Worm (Caenorhabditis elegans): ENCODE results near the gene C08F1.12.

Gene C08F1.12

DNA sequence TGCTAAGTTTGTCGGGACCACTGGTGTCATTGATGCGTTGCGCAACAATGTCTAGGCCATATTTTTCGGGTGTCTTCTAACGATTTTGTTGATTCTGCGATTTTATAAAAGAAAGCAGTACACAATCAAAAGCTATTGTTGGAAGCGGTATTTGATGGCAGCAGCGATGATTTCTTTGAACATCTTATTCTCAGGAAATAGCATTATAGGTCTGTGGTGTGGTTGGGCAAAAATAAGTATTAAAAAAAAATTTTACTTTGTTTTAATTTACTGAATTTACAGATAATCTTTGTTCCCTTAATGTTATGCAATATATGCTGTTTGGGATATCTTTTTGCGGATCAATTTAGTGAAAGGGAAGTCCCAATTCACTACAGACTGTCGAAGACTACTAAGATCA, 49.2 kb downstream of the C08F1.12 start, which contains the start of gene F36H5.10:
Gene F36H5.10, plus strand, starts transcription at position 301 of the 400 bp plus-strand sequence.
- TF ChIP-seq scrt-1 (GFP tag; IDR thresholded peaks at IDR 0.05) (no peak), tbx-37 (GFP tag; conservative IDR thresholded peaks at IDR 0.05) (no peak), hmbx-1 (tag; optimal IDR thresholded peaks at IDR 0.05) (no peak), ceh-36 (tag; optimal IDR thresholded peaks at IDR 0.05) (no peak), sea-1 (GFP tag; conservative IDR thresholded peaks at IDR 0.05) (no peak), F13C5.2 (tag; optimal IDR thresholded peaks at IDR 0.05) (no peak), hnd-1 (tag; optimal IDR thresholded peaks at IDR 0.05) (no peak), tbx-11 (GFP tag; IDR thresholded peaks at IDR 0.05) (no peak)

DNA sequence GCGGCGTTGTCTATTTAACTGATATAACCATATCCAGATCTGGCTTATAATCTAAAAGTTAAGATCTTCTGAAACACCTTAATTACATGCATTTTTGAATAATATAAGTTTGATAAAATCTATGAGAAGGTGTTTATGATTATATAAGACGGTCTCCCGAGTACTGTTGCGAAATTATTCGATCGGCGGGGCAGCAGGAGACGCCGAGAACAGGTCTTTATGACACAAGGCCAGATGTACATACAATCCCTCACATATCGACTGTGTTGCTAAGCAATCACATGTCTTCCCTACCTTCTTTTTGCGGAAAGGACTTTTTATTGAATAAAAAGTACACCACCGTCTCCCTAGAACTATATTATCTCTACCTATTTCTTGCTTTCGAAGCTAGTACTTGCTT, 49.7 kb downstream of the C08F1.12 start, which contains the start of gene fbxb-53:
Gene fbxb-53, plus strand, starts transcription at position 301 of the 400 bp plus-strand sequence.
- TF ChIP-seq aly-1 (tag; optimal IDR thresholded peaks at IDR 0.05) = no peak
- no peak for TF ChIP-seq tbx-11 (GFP tag; IDR thresholded peaks at IDR 0.05)
- no peak for TF ChIP-seq ceh-36 (tag; optimal IDR thresholded peaks at IDR 0.05)
- TF ChIP-seq F13C5.2 (tag; optimal IDR thresholded peaks at IDR 0.05) = no peak
- no peak for TF ChIP-seq ama-1 (optimal IDR thresholded peaks at IDR 0.05)
- no peak for TF ChIP-seq hnd-1 (tag; optimal IDR thresholded peaks at IDR 0.05)
- TF ChIP-seq pes-1 (GFP tag; IDR thresholded peaks at IDR 0.05) = no peak

DNA sequence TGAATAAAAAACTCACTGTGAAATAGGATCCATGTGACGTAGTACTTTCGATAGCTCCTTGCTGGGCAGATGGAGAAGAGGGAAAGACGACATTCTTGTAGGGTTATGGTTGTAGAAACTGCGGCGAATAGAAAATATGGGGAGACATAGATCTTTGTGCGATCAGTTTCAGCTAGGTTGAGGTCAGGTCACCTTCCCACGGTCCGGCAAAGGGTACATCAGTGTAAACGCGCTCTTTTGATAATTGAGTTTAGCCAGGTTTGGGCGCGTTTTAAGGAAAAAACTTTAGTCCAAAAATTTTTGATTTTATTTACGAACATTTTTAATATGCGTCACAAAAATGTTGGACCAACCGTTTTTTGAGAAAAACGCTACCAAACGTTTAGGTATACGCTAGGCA, 50.2 kb downstream of the C08F1.12 start, which contains the start of gene F36H5.17:
Gene F36H5.17, minus strand, starts transcription at position 101 of the 400 bp plus-strand sequence.
- no peak for TF ChIP-seq pes-1 (GFP tag; IDR thresholded peaks at IDR 0.05)
- TF ChIP-seq tra-4 (tag; optimal IDR thresholded peaks at IDR 0.05) = no peak
- TF ChIP-seq F13C5.2 (tag; optimal IDR thresholded peaks at IDR 0.05) = no peak
- no peak for TF ChIP-seq tbx-37 (GFP tag; conservative IDR thresholded peaks at IDR 0.05)
- TF ChIP-seq scrt-1 (GFP tag; IDR thresholded peaks at IDR 0.05) = no peak
- no peak for TF ChIP-seq hmg-4 (GFP tag; optimal IDR thresholded peaks at IDR 0.05)
